Fruit fly (Drosophila melanogaster) S2 (cell line): ENCODE measurements around the gene CG46430.

Experiments used
- CG8478 ChIP-seq: fragments of >200 bp; optimal IDR thresholded peaks from 2 replicates; lab custom pipeline; 2018
- CTCF ChIP-seq, 2 experiments: fragments of >200 bp; optimal IDR thresholded peaks; 2 replicates each; lab custom pipeline; 2018

- TF ChIP-seq CTCF (optimal IDR thresholded peaks at IDR 0.05; lab: Kevin White, UChicago) (no peak), CG8478 (lab: Kevin White, UChicago) (no peak)
These were observed 26.3 kb downstream of the CG46430 start for dm6 chr3L:10504607-10505006.
